Worm (Caenorhabditis elegans) whole organism, young adult: ENCODE measurements around the gene H39E20.1.
A peak's percentile ranks its signal among the peaks of the same experiment; 100 is the strongest.

ENCODE experiments used
- B0035.1 ChIP-seq: sonication (generic microtip); optimal IDR thresholded peaks from 2 replicates; lab custom pipeline; 2016; ENCODE audit warnings: missing genetic modification characterization, mild to moderate bottlenecking, missing compliant biosample characterization, missing genotype, missing genetic modification reagents
- B0261.1 ChIP-seq: sonication (generic microtip); optimal IDR thresholded peaks from 2 replicates; lab custom pipeline; 2016; ENCODE audit warnings: mild to moderate bottlenecking, missing genetic modification characterization, moderate library complexity, missing compliant biosample characterization
- F10E7.11 ChIP-seq: sonication (generic microtip); optimal IDR thresholded peaks from 2 replicates; lab custom pipeline; 2017; ENCODE audit warnings: mild to moderate bottlenecking, missing genetic modification characterization, moderate library complexity, missing compliant biosample characterization
- F22D6.2 ChIP-seq: sonication (generic microtip); optimal IDR thresholded peaks from 2 replicates; lab custom pipeline; 2016; ENCODE audit warnings: mild to moderate bottlenecking, missing genetic modification characterization, missing compliant biosample characterization
- F23B12.7 ChIP-seq: sonication (generic microtip); optimal IDR thresholded peaks from 2 replicates; lab custom pipeline; 2017; ENCODE audit warnings: missing genetic modification characterization, mild to moderate bottlenecking, missing compliant biosample characterization, antibody characterized with exemption, moderate library complexity; ENCODE audit not compliant: insufficient read depth
- F37B4.10 ChIP-seq: fragments of 200-800 bp; sonication (Bioruptor generic); IDR thresholded peaks from 2 replicates; pipeline ENCODE4 v1.3.6; 2022; ENCODE audit warnings: missing genetic modification characterization, missing compliant biosample characterization
- F57A8.1 ChIP-seq: fragments of 200-800 bp; sonication (Bioruptor generic); optimal IDR thresholded peaks from 2 replicates; lab custom pipeline; 2018; ENCODE audit warnings: mild to moderate bottlenecking, missing genetic modification characterization, moderate library complexity, missing compliant biosample characterization
- K11D2.4 ChIP-seq: fragments of 200-800 bp; sonication (Bioruptor generic); IDR thresholded peaks from 2 replicates; pipeline ENCODE4 v1.3.6; 2022; ENCODE audit warnings: missing genetic modification reagents, missing genetic modification characterization, missing compliant biosample characterization
- K12H6.12 ChIP-seq: fragments of 200-800 bp; sonication (Bioruptor generic); optimal IDR thresholded peaks from 2 replicates; lab custom pipeline; 2018; ENCODE audit warnings: mild to moderate bottlenecking, missing genetic modification characterization, missing compliant biosample characterization
- Y56A3A.18 ChIP-seq: fragments of 200-800 bp; sonication (Bioruptor generic); IDR thresholded peaks from 2 replicates; pipeline ENCODE4 v1.3.6; 2022; ENCODE audit warnings: missing genetic modification reagents, missing genetic modification characterization, missing compliant biosample characterization
- Y95B8A.8 ChIP-seq: fragments of 200-800 bp; sonication (Bioruptor generic); IDR thresholded peaks from 2 replicates; pipeline ENCODE4 v1.3.6; 2022; ENCODE audit warnings: missing genetic modification reagents, missing genetic modification characterization, missing compliant biosample characterization
- attf-6 ChIP-seq: fragments of 200-800 bp; sonication (Bioruptor generic); IDR thresholded peaks from 2 replicates; pipeline ENCODE4 v1.3.6; 2022; ENCODE audit warnings: missing genetic modification reagents, missing genetic modification characterization, missing compliant biosample characterization
- bed-1 ChIP-seq: fragments of 200-800 bp; sonication (Bioruptor generic); IDR thresholded peaks from 2 replicates; pipeline ENCODE4 v1.3.6; 2022; ENCODE audit warnings: missing genetic modification reagents, missing genetic modification characterization, missing compliant biosample characterization
- cebp-1 ChIP-seq, 2 experiments: fragments of 200-800 bp in 1 of 2; sonication (Bioruptor generic) in 1 of 2; sonication (generic microtip) in 1 of 2; IDR thresholded peaks in 1 of 2; optimal IDR thresholded peaks in 1 of 2; 2 replicates each; pipeline versions ENCODE4 v1.3.6 to Lab custom; 2017 to 2022; ENCODE audit warnings: missing compliant biosample characterization in 2 of 2, missing genetic modification characterization in 2 of 2, mild to moderate bottlenecking in 1 of 2, missing genetic modification reagents in 1 of 2, moderate library complexity in 1 of 2
- ceh-100 ChIP-seq: fragments of 200-800 bp; sonication (Bioruptor generic); IDR thresholded peaks from 2 replicates; pipeline ENCODE4 v1.3.6; 2022; ENCODE audit warnings: missing genetic modification reagents, missing genetic modification characterization, missing compliant biosample characterization
- ceh-40 ChIP-seq: fragments of 200-800 bp; sonication (Bioruptor generic); IDR thresholded peaks from 2 replicates; pipeline ENCODE4 v1.3.6; 2022; ENCODE audit warnings: missing genetic modification characterization, missing compliant biosample characterization
- ceh-91 ChIP-seq: fragments of 200-800 bp; sonication (Bioruptor generic); IDR thresholded peaks from 2 replicates; pipeline ENCODE4 v1.3.6; 2022; ENCODE audit warnings: missing genetic modification reagents, missing genetic modification characterization, missing compliant biosample characterization
- dpl-1 ChIP-seq: fragments of 150-350 bp; optimal IDR thresholded peaks from 2 replicates; lab custom pipeline; 2014; ENCODE audit warnings: missing biosample characterization, missing genetic modification reagents, missing genetic modification characterization
- efl-1 ChIP-seq: fragments of 150-350 bp; optimal IDR thresholded peaks from 2 replicates; lab custom pipeline; 2014; ENCODE audit warnings: missing biosample characterization, missing genetic modification reagents, missing genetic modification characterization
- ets-4 ChIP-seq: fragments of 200-800 bp; sonication (Bioruptor generic); optimal IDR thresholded peaks from 2 replicates; lab custom pipeline; 2018; ENCODE audit warnings: mild to moderate bottlenecking, missing genetic modification characterization, missing compliant biosample characterization
- fkh-3 ChIP-seq: sonication (generic microtip); optimal IDR thresholded peaks from 2 replicates; lab custom pipeline; 2016; ENCODE audit warnings: mild to moderate bottlenecking, missing genetic modification characterization, missing compliant biosample characterization
- him-1 ChIP-seq: sonication (generic microtip); optimal IDR thresholded peaks from 2 replicates; lab custom pipeline; 2016; ENCODE audit warnings: missing genotype, missing genetic modification reagents, missing genetic modification characterization, missing compliant biosample characterization
- hmg-1.2 ChIP-seq: fragments of 200-800 bp; sonication (Bioruptor generic); IDR thresholded peaks from 2 replicates; pipeline ENCODE4 v1.3.6; 2022; ENCODE audit warnings: missing genetic modification reagents, missing genetic modification characterization, missing compliant biosample characterization
- hmg-20 ChIP-seq: fragments of 200-800 bp; sonication (Bioruptor generic); IDR thresholded peaks from 2 replicates; pipeline ENCODE4 v1.3.6; 2022; ENCODE audit warnings: missing genetic modification reagents, missing genetic modification characterization, missing compliant biosample characterization
- lin-35 ChIP-seq, 3 experiments: fragments of 150-350 bp in 2 of 3; sonication (generic microtip) in 1 of 3; optimal IDR thresholded peaks; 2 replicates each; lab custom pipeline; 2014 to 2018; ENCODE audit warnings: missing biosample characterization in 3 of 3, missing genetic modification characterization in 3 of 3, missing genetic modification reagents in 3 of 3
- lin-40 ChIP-seq: sonication (generic microtip); optimal IDR thresholded peaks from 2 replicates; lab custom pipeline; 2016; ENCODE audit warnings: missing genetic modification characterization, mild to moderate bottlenecking, missing compliant biosample characterization, missing genotype, missing genetic modification reagents
- lin-54 ChIP-seq: fragments of 200-800 bp; sonication (Bioruptor generic); optimal IDR thresholded peaks from 2 replicates; lab custom pipeline; 2018; ENCODE audit warnings: mild to moderate bottlenecking, missing genetic modification characterization, missing compliant biosample characterization
- lir-1 ChIP-seq: fragments of 200-800 bp; sonication (Bioruptor generic); conservative IDR thresholded peaks from 2 replicates; pipeline ENCODE4 v1.3.6; 2022; ENCODE audit warnings: missing genetic modification reagents, missing genetic modification characterization, missing compliant biosample characterization
- lsl-1 ChIP-seq: fragments of 200-800 bp; sonication (Bioruptor generic); optimal IDR thresholded peaks from 2 replicates; lab custom pipeline; 2018; ENCODE audit warnings: mild to moderate bottlenecking, missing genetic modification characterization, moderate library complexity, missing compliant biosample characterization
- lsy-27 ChIP-seq: sonication (generic microtip); optimal IDR thresholded peaks from 2 replicates; lab custom pipeline; 2017; ENCODE audit warnings: missing genetic modification characterization, mild to moderate bottlenecking, missing compliant biosample characterization, antibody characterized with exemption, missing genotype, borderline replicate concordance; ENCODE audit not compliant: insufficient read depth
- madf-6 ChIP-seq: fragments of 200-800 bp; sonication (Bioruptor generic); IDR thresholded peaks from 2 replicates; pipeline ENCODE4 v1.3.6; 2022; ENCODE audit warnings: missing genetic modification reagents, missing genetic modification characterization, missing compliant biosample characterization
- madf-8 ChIP-seq: fragments of 200-800 bp; sonication (Bioruptor generic); conservative IDR thresholded peaks from 2 replicates; pipeline ENCODE4 v1.3.6; 2022; ENCODE audit warnings: missing genetic modification reagents, missing genetic modification characterization, missing compliant biosample characterization
- mcd-1 ChIP-seq: fragments of 200-800 bp; sonication (Bioruptor generic); IDR thresholded peaks from 2 replicates; pipeline ENCODE4 v1.3.6; 2022; ENCODE audit warnings: missing genetic modification reagents, missing genetic modification characterization, missing compliant biosample characterization
- mes-4 ChIP-seq: sonication (generic microtip); optimal IDR thresholded peaks from 2 replicates; lab custom pipeline; 2016; ENCODE audit warnings: missing genotype, missing genetic modification characterization, missing compliant biosample characterization
- nfyb-1 ChIP-seq: fragments of 200-800 bp; sonication (Bioruptor generic); IDR thresholded peaks from 2 replicates; pipeline ENCODE4 v1.3.6; 2022; ENCODE audit warnings: missing genetic modification reagents, missing genetic modification characterization, missing compliant biosample characterization
- nhr-120 ChIP-seq: fragments of 200-800 bp; sonication (Bioruptor generic); IDR thresholded peaks from 2 replicates; pipeline ENCODE4 v1.3.6; 2022; ENCODE audit warnings: missing genetic modification characterization, missing compliant biosample characterization
- nhr-27 ChIP-seq: fragments of 200-800 bp; sonication (Bioruptor generic); optimal IDR thresholded peaks from 2 replicates; lab custom pipeline; 2018; ENCODE audit warnings: mild to moderate bottlenecking, missing genetic modification characterization, moderate library complexity, missing compliant biosample characterization
- nhr-80 ChIP-seq: sonication (generic microtip); optimal IDR thresholded peaks from 2 replicates; lab custom pipeline; 2016; ENCODE audit warnings: missing genetic modification characterization, missing compliant biosample characterization
- pbrm-1 ChIP-seq: fragments of 200-800 bp; sonication (Bioruptor generic); IDR thresholded peaks from 2 replicates; pipeline ENCODE4 v1.3.6; 2022; ENCODE audit warnings: missing genetic modification reagents, missing genetic modification characterization, missing compliant biosample characterization
- snpc-1.1 ChIP-seq: sonication (generic microtip); optimal IDR thresholded peaks from 2 replicates; lab custom pipeline; 2017; ENCODE audit warnings: missing genetic modification characterization, mild to moderate bottlenecking, missing compliant biosample characterization, antibody characterized with exemption, moderate library complexity, missing genotype, missing genetic modification reagents; ENCODE audit not compliant: insufficient read depth
- sptf-2 ChIP-seq: fragments of 200-800 bp; sonication (Bioruptor generic); optimal IDR thresholded peaks from 2 replicates; lab custom pipeline; 2018; ENCODE audit warnings: mild to moderate bottlenecking, missing genetic modification characterization, missing compliant biosample characterization
- tbp1 ChIP-seq: fragments of 200-800 bp; sonication (Bioruptor generic); optimal IDR thresholded peaks from 2 replicates; lab custom pipeline; 2018; ENCODE audit warnings: mild to moderate bottlenecking, missing genetic modification characterization, missing compliant biosample characterization
- unc-130 ChIP-seq: sonication (generic microtip); optimal IDR thresholded peaks from 2 replicates; lab custom pipeline; 2016; ENCODE audit warnings: missing genetic modification reagents, missing genetic modification characterization, missing compliant biosample characterization
- zfh-2 ChIP-seq: fragments of 200-800 bp; sonication (Bioruptor generic); conservative IDR thresholded peaks from 2 replicates; pipeline ENCODE4 v1.3.6; 2022; ENCODE audit warnings: missing genetic modification reagents, missing genetic modification characterization, missing compliant biosample characterization
- zim-3 ChIP-seq: sonication (generic microtip); optimal IDR thresholded peaks from 2 replicates; lab custom pipeline; 2017; ENCODE audit warnings: mild to moderate bottlenecking, missing genetic modification characterization, moderate library complexity, missing compliant biosample characterization
- ztf-25 ChIP-seq: fragments of 200-800 bp; sonication (Bioruptor generic); IDR thresholded peaks from 2 replicates; pipeline ENCODE4 v1.3.6; 2022; ENCODE audit warnings: missing genetic modification reagents, missing genetic modification characterization, missing compliant biosample characterization
- ztf-3 ChIP-seq: fragments of 200-800 bp; sonication (Bioruptor generic); optimal IDR thresholded peaks from 2 replicates; lab custom pipeline; 2018; ENCODE audit warnings: mild to moderate bottlenecking, missing genetic modification characterization, missing compliant biosample characterization

The H39E20.1 gene

DNA sequence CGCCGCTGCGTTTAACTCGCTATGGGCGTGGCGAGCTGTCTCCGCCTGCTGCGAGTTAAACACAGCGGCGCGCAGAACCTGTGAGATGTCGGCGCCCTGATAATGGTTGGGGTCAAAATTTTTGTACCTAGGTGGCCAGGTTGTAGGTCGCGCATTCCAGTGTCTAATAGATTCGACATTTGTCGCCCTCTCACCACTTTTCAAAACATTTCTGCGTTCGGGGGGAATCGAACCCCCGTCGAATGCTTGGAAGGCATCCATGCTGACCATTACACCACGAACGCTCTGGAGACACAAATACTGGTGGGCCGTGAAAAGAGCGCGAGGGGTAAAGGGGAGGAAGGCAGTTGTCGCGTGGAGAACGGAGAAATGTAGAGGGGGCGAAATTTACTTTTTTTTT, 18.0 kb downstream of the H39E20.1 start (continued):
- TF ChIP-seq hmg-20 (GFP tag; lab: Robert Waterston, UW) (0 out of 2 replicates have a peak, but pooled peaks have one; percentile 65), F37B4.10 (GFP tag; lab: Robert Waterston, UW) (no peak), madf-6 (GFP tag; lab: Robert Waterston, UW) (peak; percentile 51; the same call in 1 of the 2 replicates), B0035.1 (peak; percentile 79), nhr-27 (tag; lab: Kevin White, UChicago) (peak; percentile 51), hmg-1.2 (peak; percentile 79), mes-4 (tag; lab: Kevin White, UChicago) (peak; percentile 57), K11D2.4 (peak; percentile 89), bed-1 (0 out of 2 replicates have a peak, but pooled peaks have one; percentile 57), unc-130 (GFP tag; lab: Kevin White, UChicago) (peak; percentile 42), snpc-1.1 (tag; lab: Kevin White, UChicago) (peak; percentile 50), B0261.1 (tag; lab: Kevin White, UChicago) (peak; percentile 94), sptf-2 (peak; percentile 71), dpl-1 (GFP tag; lab: Kevin White, UChicago) (no peak), tbp1 (GFP tag; lab: Kevin White, UChicago) (peak; percentile 91), F10E7.11 (peak; percentile 71), lin-40 (tag; lab: Kevin White, UChicago) (peak; percentile 81), lin-35 (GFP tag; optimal IDR thresholded peaks at IDR 0.05; lab: Kevin White, UChicago) (peak in 1 of 3 experiments; percentile 64), ceh-40 (0 out of 2 replicates have a peak, but pooled peaks have one; percentile 51), zim-3 (tag; lab: Kevin White, UChicago) (peak; percentile 75), ztf-25 (GFP tag; lab: Robert Waterston, UW) (0 out of 2 replicates have a peak, but pooled peaks have one; percentile 66), lir-1 (GFP tag; lab: Robert Waterston, UW) (no peak; the same call in 1 of the 2 replicates), ets-4 (GFP tag; lab: Kevin White, UChicago) (peak; percentile 85), Y95B8A.8 (GFP tag; lab: Robert Waterston, UW) (peak; percentile 52; the same call in 1 of the 2 replicates), F23B12.7 (peak; percentile 23), nfyb-1 (GFP tag; lab: Robert Waterston, UW) (peak; percentile 92), efl-1 (GFP tag; lab: Kevin White, UChicago) (no peak), nhr-80 (tag; lab: Kevin White, UChicago) (peak; percentile 43), zfh-2 (GFP tag; lab: Robert Waterston, UW) (peak; percentile 83), attf-6 (GFP tag; lab: Robert Waterston, UW) (0 out of 2 replicates have a peak, but pooled peaks have one; percentile 41), lin-54 (GFP tag; lab: Kevin White, UChicago) (peak; percentile 64), F22D6.2 (peak; percentile 45), madf-8 (GFP tag; lab: Robert Waterston, UW) (no peak), cebp-1 (GFP tag; IDR thresholded peaks at IDR 0.05; lab: Robert Waterston, UW) (0 out of 2 replicates have a peak, but pooled peaks have one; percentile 35), cebp-1 (tag; optimal IDR thresholded peaks at IDR 0.05; lab: Kevin White, UChicago) (peak; percentile 78), ztf-3 (no peak), mcd-1 (GFP tag; lab: Robert Waterston, UW) (peak; percentile 74), ceh-91 (GFP tag; lab: Robert Waterston, UW) (no peak), fkh-3 (tag; lab: Kevin White, UChicago) (peak; percentile 50), K12H6.12 (tag; lab: Kevin White, UChicago) (peak; percentile 46), him-1 (peak; percentile 68), lsy-27 (no peak), F57A8.1 (GFP tag; lab: Kevin White, UChicago) (peak; percentile 31), ceh-100 (peak; percentile 46; the same call in 1 of the 2 replicates), lsl-1 (GFP tag; lab: Kevin White, UChicago) (peak; percentile 2), nhr-120 (GFP tag; lab: Robert Waterston, UW) (peak; percentile 79; the same call in 1 of the 2 replicates), Y56A3A.18 (peak; percentile 88; the same call in 1 of the 2 replicates), pbrm-1 (GFP tag; lab: Robert Waterston, UW) (peak; percentile 71)
